Fruit fly (Drosophila melanogaster) whole organism, pupa: Measurements from ENCODE around the gene spn-A.

ENCODE experiments used
- CG12605 ChIP-seq: fragments of 200-800 bp; sonication (Bioruptor generic); IDR thresholded peaks from 2 replicates; pipeline ENCODE4 v1.3.6; 2022; ENCODE audit warnings: missing biosample characterization, missing genetic modification characterization
- CG14655 ChIP-seq: fragments of 200-800 bp; sonication (Bioruptor generic); optimal IDR thresholded peaks from 3 replicates; lab custom pipeline; 2017; ENCODE audit warnings: mild to moderate bottlenecking, missing biosample characterization, missing genetic modification reagents, missing genetic modification characterization
- CG15710 ChIP-seq: fragments of 200-800 bp; sonication (Bioruptor generic); optimal IDR thresholded peaks from 2 replicates; lab custom pipeline; 2018; ENCODE audit warnings: missing biosample characterization, mild to moderate bottlenecking, missing genetic modification characterization, moderate library complexity
- CG17806 ChIP-seq: fragments of 200-800 bp; sonication (Bioruptor generic); optimal IDR thresholded peaks from 2 replicates; lab custom pipeline; 2018; ENCODE audit warnings: missing biosample characterization, mild to moderate bottlenecking, missing genetic modification characterization, moderate library complexity
- CG9948 ChIP-seq: fragments of 200-800 bp; sonication (Bioruptor generic); optimal IDR thresholded peaks from 2 replicates; lab custom pipeline; 2018; ENCODE audit warnings: missing biosample characterization, mild to moderate bottlenecking, missing genetic modification characterization, moderate library complexity
- D1 ChIP-seq: fragments of 200-800 bp; sonication (Bioruptor generic); optimal IDR thresholded peaks from 2 replicates; lab custom pipeline; 2018; ENCODE audit warnings: missing biosample characterization, mild to moderate bottlenecking, missing genetic modification characterization, moderate library complexity
- EcR ChIP-seq: fragments of 200-800 bp; sonication (Bioruptor generic); optimal IDR thresholded peaks from 3 replicates; lab custom pipeline; 2019; ENCODE audit warnings: missing biosample characterization, missing genetic modification characterization, mild to moderate bottlenecking, moderate library complexity, missing genetic modification reagents
- Ets98B ChIP-seq: fragments of 200-800 bp; sonication (Bioruptor generic); IDR thresholded peaks from 2 replicates; pipeline ENCODE4 v1.3.6; 2022; ENCODE audit warnings: missing biosample characterization, missing genetic modification characterization
- Pif1A ChIP-seq: fragments of 200-800 bp; sonication (Bioruptor generic); optimal IDR thresholded peaks from 3 replicates; lab custom pipeline; 2016; ENCODE audit warnings: missing biosample characterization, missing genetic modification characterization
- Pif1B ChIP-seq: fragments of 200-800 bp; sonication (Bioruptor generic); optimal IDR thresholded peaks from 3 replicates; lab custom pipeline; 2016; ENCODE audit warnings: missing biosample characterization, missing genetic modification characterization
- Snoo ChIP-seq: fragments of 200-800 bp; sonication (Bioruptor generic); optimal IDR thresholded peaks from 3 replicates; lab custom pipeline; 2017; ENCODE audit warnings: missing biosample characterization, mild to moderate bottlenecking, missing genetic modification characterization, inconsistent platforms
- fd96Ca ChIP-seq: fragments of 200-800 bp; sonication (Bioruptor generic); IDR thresholded peaks from 3 replicates; pipeline ENCODE4 v1.3.6; 2022; ENCODE audit warnings: missing biosample characterization, missing genetic modification characterization
- gl ChIP-seq: fragments of 200-800 bp; sonication (Bioruptor generic); optimal IDR thresholded peaks from 2 replicates; lab custom pipeline; 2018; ENCODE audit warnings: missing biosample characterization, mild to moderate bottlenecking, missing genetic modification characterization
- rn ChIP-seq: fragments of 200-800 bp; sonication (Bioruptor generic); IDR thresholded peaks from 2 replicates; pipeline ENCODE4 v1.3.6; 2022; ENCODE audit warnings: missing biosample characterization, missing genetic modification characterization

dm6 chr3R:30039494-30039893 is 16.3 kb downstream of the spn-A start, which contains the start of the genes janA, Sry-alpha and Sry-beta:
- TF ChIP-seq CG9948 (tag; lab: Kevin White, UChicago): no peak
- TF ChIP-seq CG15710 (tag; lab: Kevin White, UChicago): peak; percentile 2
- TF ChIP-seq Pif1A (GFP tag; lab: Kevin White, UChicago): no peak
- no peak for TF ChIP-seq fd96Ca (GFP tag; lab: Robert Waterston, UW)
- TF ChIP-seq gl: no peak
- TF ChIP-seq CG14655 (GFP tag; lab: Kevin White, UChicago): no peak
- TF ChIP-seq Pif1B (GFP tag; lab: Kevin White, UChicago): no peak
- TF ChIP-seq rn: no peak
- TF ChIP-seq D1: no peak
- no peak for TF ChIP-seq CG17806 (tag; lab: Kevin White, UChicago)
- TF ChIP-seq CG12605: no peak
- no peak for TF ChIP-seq Ets98B
- no peak for TF ChIP-seq Snoo (tag; lab: Kevin White, UChicago)
- TF ChIP-seq EcR: no peak
